Worm (Caenorhabditis elegans) whole organism, L1 larva: ENCODE results near the gene fbxa-94.

ENCODE experiments used
- Y116A8C.19 ChIP-seq: sonication (generic microtip); optimal IDR thresholded peaks from 2 replicates; lab custom pipeline; 2016; ENCODE audit warnings: missing compliant biosample characterization, missing genetic modification characterization, borderline replicate concordance
- aly-2 ChIP-seq: fragments of 150-350 bp; optimal IDR thresholded peaks from 2 replicates; lab custom pipeline; 2014; ENCODE audit warnings: missing biosample characterization, missing genetic modification characterization
- blmp-1 ChIP-seq: fragments of 150-350 bp; optimal IDR thresholded peaks from 2 replicates; lab custom pipeline; 2014; ENCODE audit warnings: missing biosample characterization, missing genetic modification characterization
- egl-27 ChIP-seq, 2 experiments: fragments of 150-350 bp in 1 of 2; sonication (generic microtip); optimal IDR thresholded peaks; 3 replicates each; lab custom pipeline; 2017 to 2018; ENCODE audit warnings: missing biosample characterization in 2 of 2, missing genetic modification characterization in 2 of 2, missing genetic modification reagents in 2 of 2
- mdl-1 ChIP-seq, 2 experiments: fragments of 150-350 bp; optimal IDR thresholded peaks; 2 replicates each; lab custom pipeline; 2014 to 2017; ENCODE audit warnings: missing biosample characterization in 2 of 2, missing genetic modification characterization in 2 of 2, inconsistent platforms in 1 of 2
- nhr-12 ChIP-seq: sonication (generic microtip); optimal IDR thresholded peaks from 2 replicates; lab custom pipeline; 2017; ENCODE audit warnings: missing biosample characterization, missing genetic modification characterization
- nhr-237 ChIP-seq: fragments of 150-350 bp; optimal IDR thresholded peaks from 2 replicates; lab custom pipeline; 2014; ENCODE audit warnings: missing biosample characterization, missing genetic modification characterization
- snpc-4 ChIP-seq: fragments of 150-350 bp; optimal IDR thresholded peaks from 2 replicates; lab custom pipeline; 2014; ENCODE audit warnings: missing biosample characterization, missing genetic modification characterization

- no peak for TF ChIP-seq blmp-1
- no peak for TF ChIP-seq Y116A8C.19 (tag; lab: Kevin White, UChicago)
- TF ChIP-seq nhr-237 (tag; lab: Kevin White, UChicago), result no peak
- TF ChIP-seq aly-2 (tag; lab: Kevin White, UChicago), result no peak
- TF ChIP-seq nhr-12, result no peak
- no peak for TF ChIP-seq snpc-4 (tag; lab: Kevin White, UChicago)
- no peak for TF ChIP-seq egl-27 (tag; optimal IDR thresholded peaks at IDR 0.05; lab: Kevin White, UChicago)
- no peak for TF ChIP-seq mdl-1 (tag; optimal IDR thresholded peaks at IDR 0.05; lab: Kevin White, UChicago)
These were observed 36.4 kb upstream of the fbxa-94 start, which contains the start of gene F21A3.4 for ce11 chrV:15536320-15536719.
